Worm (Caenorhabditis elegans) whole organism, L1 larva: ENCODE results near the gene K03H9.3.
A peak's percentile ranks its signal among the peaks of the same experiment; 100 is the strongest.

Experiments used
- C16A3.4 ChIP-seq: fragments of 150-350 bp; optimal IDR thresholded peaks from 2 replicates; lab custom pipeline; 2014; ENCODE audit warnings: missing biosample characterization, missing genetic modification characterization
- C34B4.2 ChIP-seq: sonication (generic microtip); optimal IDR thresholded peaks from 2 replicates; lab custom pipeline; 2017; ENCODE audit warnings: mild to moderate bottlenecking, missing genetic modification characterization, missing compliant biosample characterization
- Y116A8C.19 ChIP-seq: sonication (generic microtip); optimal IDR thresholded peaks from 2 replicates; lab custom pipeline; 2016; ENCODE audit warnings: missing compliant biosample characterization, missing genetic modification characterization, borderline replicate concordance
- alr-1 ChIP-seq: fragments of 200-800 bp; sonication (Bioruptor generic); optimal IDR thresholded peaks from 2 replicates; lab custom pipeline; 2018; ENCODE audit warnings: borderline replicate concordance, mild to moderate bottlenecking, missing genetic modification characterization, missing compliant biosample characterization
- blmp-1 ChIP-seq: fragments of 150-350 bp; optimal IDR thresholded peaks from 2 replicates; lab custom pipeline; 2014; ENCODE audit warnings: missing biosample characterization, missing genetic modification characterization
- ceh-8 ChIP-seq: fragments of 200-800 bp; sonication (Bioruptor generic); optimal IDR thresholded peaks from 2 replicates; lab custom pipeline; 2018; ENCODE audit warnings: mild to moderate bottlenecking, missing genetic modification characterization, moderate library complexity, missing compliant biosample characterization
- ceh-82 ChIP-seq, 3 experiments: fragments of 150-350 bp in 1 of 3; sonication (generic microtip) in 2 of 3; optimal IDR thresholded peaks; 2 replicates each; lab custom pipeline; 2014 to 2017; ENCODE audit warnings: missing biosample characterization in 3 of 3, missing genetic modification characterization in 3 of 3
- ceh-88 ChIP-seq: fragments of 200-800 bp; sonication (Bioruptor generic); IDR thresholded peaks from 2 replicates; pipeline ENCODE4 v1.3.6; 2022; ENCODE audit warnings: missing genetic modification characterization, missing compliant biosample characterization
- ces-1 ChIP-seq: fragments of 150-350 bp; optimal IDR thresholded peaks from 2 replicates; lab custom pipeline; 2014; ENCODE audit warnings: missing biosample characterization, missing genetic modification reagents, missing genetic modification characterization
- dsc-1 ChIP-seq: sonication (generic microtip); optimal IDR thresholded peaks from 2 replicates; lab custom pipeline; 2016; ENCODE audit warnings: mild to moderate bottlenecking, missing genetic modification characterization, missing compliant biosample characterization
- efl-3 ChIP-seq: fragments of 200-800 bp; sonication (Bioruptor generic); optimal IDR thresholded peaks from 2 replicates; lab custom pipeline; 2018; ENCODE audit warnings: mild to moderate bottlenecking, missing genetic modification characterization, missing compliant biosample characterization
- egl-13 ChIP-seq: sonication (generic microtip); optimal IDR thresholded peaks from 2 replicates; lab custom pipeline; 2016; ENCODE audit warnings: missing genotype, missing genetic modification reagents, missing genetic modification characterization, missing compliant biosample characterization
- egl-27 ChIP-seq, 2 experiments: fragments of 150-350 bp in 1 of 2; sonication (generic microtip); optimal IDR thresholded peaks; 3 replicates each; lab custom pipeline; 2017 to 2018; ENCODE audit warnings: missing biosample characterization in 2 of 2, missing genetic modification characterization in 2 of 2, missing genetic modification reagents in 2 of 2
- ets-5 ChIP-seq: fragments of 200-800 bp; sonication (Bioruptor generic); IDR thresholded peaks from 2 replicates; pipeline ENCODE4 v1.3.6; 2022; ENCODE audit warnings: missing genetic modification characterization, missing compliant biosample characterization
- fkh-8 ChIP-seq: sonication (generic microtip); optimal IDR thresholded peaks from 2 replicates; lab custom pipeline; 2016; ENCODE audit warnings: mild to moderate bottlenecking, missing genetic modification characterization, missing compliant biosample characterization
- fos-1 ChIP-seq: fragments of 150-350 bp; optimal IDR thresholded peaks from 2 replicates; lab custom pipeline; 2014; ENCODE audit warnings: missing biosample characterization, missing genetic modification characterization
- hlh-4 ChIP-seq: sonication (generic microtip); optimal IDR thresholded peaks from 2 replicates; lab custom pipeline; 2016; ENCODE audit warnings: mild to moderate bottlenecking, missing genetic modification characterization, missing compliant biosample characterization
- irx-1 ChIP-seq: sonication (generic microtip); optimal IDR thresholded peaks from 2 replicates; lab custom pipeline; 2016; ENCODE audit warnings: missing genetic modification characterization, missing compliant biosample characterization
- isw-1 ChIP-seq: fragments of 200-800 bp; sonication (Bioruptor generic); IDR thresholded peaks from 2 replicates; pipeline ENCODE4 v1.3.6; 2022; ENCODE audit warnings: missing genetic modification characterization, missing compliant biosample characterization
- lin-35 ChIP-seq, 2 experiments: fragments of 150-350 bp; optimal IDR thresholded peaks; 2 replicates each; lab custom pipeline; 2014; ENCODE audit warnings: missing biosample characterization in 2 of 2, missing genetic modification characterization in 2 of 2, missing genetic modification reagents in 2 of 2
- lin-39 ChIP-seq: fragments of 150-350 bp; optimal IDR thresholded peaks from 2 replicates; lab custom pipeline; 2014; ENCODE audit warnings: missing biosample characterization, missing genetic modification reagents, missing genetic modification characterization
- mab-9 ChIP-seq: fragments of 200-800 bp; sonication (Bioruptor generic); IDR thresholded peaks from 2 replicates; pipeline ENCODE4 v1.3.6; 2022; ENCODE audit warnings: missing genetic modification reagents, missing genetic modification characterization, missing compliant biosample characterization
- mdl-1 ChIP-seq, 2 experiments: fragments of 150-350 bp; optimal IDR thresholded peaks; 2 replicates each; lab custom pipeline; 2014 to 2017; ENCODE audit warnings: missing biosample characterization in 2 of 2, missing genetic modification characterization in 2 of 2, inconsistent platforms in 1 of 2
- mef-2 ChIP-seq: fragments of 150-350 bp; optimal IDR thresholded peaks from 2 replicates; lab custom pipeline; 2014; ENCODE audit warnings: missing biosample characterization, missing genetic modification characterization
- nhr-11 ChIP-seq: fragments of 150-350 bp; optimal IDR thresholded peaks from 2 replicates; lab custom pipeline; 2014; ENCODE audit warnings: missing biosample characterization, missing genetic modification characterization
- nhr-237 ChIP-seq: fragments of 150-350 bp; optimal IDR thresholded peaks from 2 replicates; lab custom pipeline; 2014; ENCODE audit warnings: missing biosample characterization, missing genetic modification characterization
- nhr-28 ChIP-seq: fragments of 150-350 bp; optimal IDR thresholded peaks from 2 replicates; lab custom pipeline; 2014; ENCODE audit warnings: missing biosample characterization, missing genetic modification characterization
- nhr-71 ChIP-seq: sonication (generic microtip); optimal IDR thresholded peaks from 2 replicates; lab custom pipeline; 2016; ENCODE audit warnings: mild to moderate bottlenecking, missing genetic modification characterization, moderate library complexity, missing compliant biosample characterization
- nhr-76 ChIP-seq: sonication (generic microtip); optimal IDR thresholded peaks from 2 replicates; lab custom pipeline; 2017; ENCODE audit warnings: missing biosample characterization, missing genetic modification characterization
- nhr-77 ChIP-seq: fragments of 150-350 bp; optimal IDR thresholded peaks from 2 replicates; lab custom pipeline; 2014; ENCODE audit warnings: missing biosample characterization, missing genetic modification characterization
- nhr-84 ChIP-seq: sonication (generic microtip); optimal IDR thresholded peaks from 2 replicates; lab custom pipeline; 2017; ENCODE audit warnings: missing biosample characterization, missing genetic modification characterization
- nhr-85 ChIP-seq: sonication (generic microtip); peaks from one replicate; lab custom pipeline; 2016; ENCODE audit warnings: missing genetic modification characterization, inconsistent platforms, missing compliant biosample characterization
- nhr-90 ChIP-seq: sonication (generic microtip); optimal IDR thresholded peaks from 2 replicates; lab custom pipeline; 2016; ENCODE audit warnings: mild to moderate bottlenecking, missing genetic modification characterization, missing compliant biosample characterization; ENCODE audit not compliant: poor library complexity
- pag-3 ChIP-seq: sonication (generic microtip); optimal IDR thresholded peaks from 2 replicates; lab custom pipeline; 2017; ENCODE audit warnings: missing genetic modification characterization, mild to moderate bottlenecking, missing compliant biosample characterization, antibody characterized with exemption, borderline replicate concordance; ENCODE audit not compliant: insufficient read depth
- pax-3 ChIP-seq: fragments of 200-800 bp; sonication (Bioruptor generic); optimal IDR thresholded peaks from 2 replicates; lab custom pipeline; 2018; ENCODE audit warnings: mild to moderate bottlenecking, missing genetic modification characterization, moderate library complexity, missing compliant biosample characterization
- pqm-1 ChIP-seq: sonication (generic microtip); optimal IDR thresholded peaks from 3 replicates; lab custom pipeline; 2017; ENCODE audit warnings: missing biosample characterization, missing genetic modification characterization
- snpc-4 ChIP-seq: fragments of 150-350 bp; optimal IDR thresholded peaks from 2 replicates; lab custom pipeline; 2014; ENCODE audit warnings: missing biosample characterization, missing genetic modification characterization
- sup-37 ChIP-seq: fragments of 200-800 bp; sonication (Bioruptor generic); optimal IDR thresholded peaks from 2 replicates; lab custom pipeline; 2018; ENCODE audit warnings: mild to moderate bottlenecking, missing genetic modification characterization, missing compliant biosample characterization
- swsn-7 ChIP-seq: sonication (generic microtip); optimal IDR thresholded peaks from 2 replicates; lab custom pipeline; 2016; ENCODE audit warnings: missing genetic modification characterization, missing compliant biosample characterization
- unc-130 ChIP-seq: fragments of 150-350 bp; optimal IDR thresholded peaks from 2 replicates; lab custom pipeline; 2017; ENCODE audit warnings: missing biosample characterization, missing genetic modification characterization, inconsistent platforms
- unc-30 ChIP-seq: sonication (generic microtip); optimal IDR thresholded peaks from 2 replicates; lab custom pipeline; 2017; ENCODE audit warnings: missing biosample characterization, missing genetic modification characterization
- unc-98 ChIP-seq: fragments of 200-800 bp; sonication (Bioruptor generic); IDR thresholded peaks from 2 replicates; pipeline ENCODE4 v1.3.6; 2022; ENCODE audit warnings: missing genetic modification characterization, missing compliant biosample characterization
- vab-15 ChIP-seq: sonication (generic microtip); optimal IDR thresholded peaks from 2 replicates; lab custom pipeline; 2017; ENCODE audit warnings: missing genotype, mild to moderate bottlenecking, missing genetic modification characterization, missing compliant biosample characterization
- xbp-1 ChIP-seq: sonication (generic microtip); optimal IDR thresholded peaks from 2 replicates; lab custom pipeline; 2016; ENCODE audit warnings: missing genetic modification characterization, missing compliant biosample characterization
- zag-1 ChIP-seq: fragments of 150-350 bp; optimal IDR thresholded peaks from 2 replicates; lab custom pipeline; 2014; ENCODE audit warnings: missing biosample characterization, missing genetic modification characterization
- zip-4 ChIP-seq: fragments of 200-800 bp; sonication (Bioruptor generic); optimal IDR thresholded peaks from 2 replicates; lab custom pipeline; 2018; ENCODE audit warnings: mild to moderate bottlenecking, missing genetic modification characterization, moderate library complexity, missing compliant biosample characterization
- ztf-11 ChIP-seq, 2 experiments: sonication (generic microtip); optimal IDR thresholded peaks; 2 replicates each; lab custom pipeline; 2016 to 2017; ENCODE audit warnings: missing genetic modification characterization in 2 of 2, missing biosample characterization in 1 of 2, missing compliant biosample characterization in 1 of 2
- ztf-4 ChIP-seq: fragments of 150-350 bp; optimal IDR thresholded peaks from 2 replicates; lab custom pipeline; 2014; ENCODE audit warnings: missing biosample characterization, missing genetic modification characterization

The K03H9.3 gene

ce11 chrII:6379038-6379563, 43.8 kb upstream of the K03H9.3 start (continued):
- no peak for TF ChIP-seq snpc-4 (tag; lab: Kevin White, UChicago)
- peak; percentile 54 for TF ChIP-seq nhr-71
- TF ChIP-seq irx-1, result no peak
- no peak for TF ChIP-seq fos-1 (tag; lab: Kevin White, UChicago)
- TF ChIP-seq efl-3 (GFP tag; lab: Kevin White, UChicago), result no peak
- TF ChIP-seq sup-37 (GFP tag; lab: Kevin White, UChicago), result no peak
- no peak for TF ChIP-seq mef-2 (tag; lab: Kevin White, UChicago)
- no peak for TF ChIP-seq pax-3
- no peak for TF ChIP-seq fkh-8 (tag; lab: Kevin White, UChicago)
- TF ChIP-seq dsc-1, result no peak
- TF ChIP-seq ets-5 (GFP tag; lab: Robert Waterston, UW), result no peak
- no peak for TF ChIP-seq pqm-1 (tag; lab: Kevin White, UChicago)
- TF ChIP-seq unc-130 (tag; lab: Kevin White, UChicago), result no peak
- TF ChIP-seq lin-35 (GFP tag; optimal IDR thresholded peaks at IDR 0.05; lab: Kevin White, UChicago), result no peak
- TF ChIP-seq ztf-4 (tag; lab: Kevin White, UChicago), result no peak
- no peak for TF ChIP-seq Y116A8C.19 (tag; lab: Kevin White, UChicago)
- TF ChIP-seq ztf-11 (tag; optimal IDR thresholded peaks at IDR 0.05; lab: Kevin White, UChicago), result no peak
- no peak for TF ChIP-seq lin-39 (tag; lab: Kevin White, UChicago)
- TF ChIP-seq zag-1 (tag; lab: Kevin White, UChicago), result no peak
- TF ChIP-seq vab-15 (tag; lab: Kevin White, UChicago), result no peak
- no peak for TF ChIP-seq egl-13
- peak; percentile 75 for TF ChIP-seq nhr-85 (tag; lab: Kevin White, UChicago)

ce11 chrII:6380866-6381265, 42.0 kb upstream of the K03H9.3 start, which contains the start of gene F58F12.12:
F58F12.12 (plus strand) TSS chrII:6381166.
- TF ChIP-seq nhr-84 (tag; lab: Kevin White, UChicago), result no peak
- TF ChIP-seq blmp-1 (tag; lab: Kevin White, UChicago), result peak; percentile 5

DNA sequence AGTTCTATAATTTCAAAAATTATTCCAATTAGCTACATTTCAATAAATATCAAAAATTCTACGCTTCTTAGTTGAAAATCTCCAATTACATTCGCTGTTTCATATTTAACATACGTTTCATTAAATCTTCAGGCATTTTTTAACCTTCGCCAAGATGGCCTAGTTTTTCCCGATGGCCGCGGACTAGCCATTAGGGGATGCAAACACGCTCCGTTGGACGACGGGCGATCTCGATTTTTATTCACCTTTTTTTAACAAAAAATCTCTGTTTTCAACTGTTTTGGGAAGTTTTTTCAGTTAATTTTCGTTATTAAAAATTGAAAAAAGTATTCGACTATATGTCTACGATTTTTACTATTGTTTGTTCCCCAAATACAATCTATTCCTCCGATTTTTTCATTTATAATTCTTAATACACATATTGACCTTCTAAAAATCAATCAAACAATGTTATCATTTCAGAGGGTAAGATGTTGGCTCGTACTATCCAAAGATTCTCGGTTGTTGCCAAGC, 39.7 kb upstream of the K03H9.3 start, which contains the start of gene F58F12.1:
Gene F58F12.1 (plus strand): TSS at position 463 of the 513 bp plus-strand sequence.
- no peak for TF ChIP-seq pag-3 (tag; lab: Kevin White, UChicago)
- TF ChIP-seq alr-1 (tag; lab: Kevin White, UChicago), result no peak
- TF ChIP-seq snpc-4 (tag; lab: Kevin White, UChicago), result peak; percentile 64
- peak; percentile 35 for TF ChIP-seq dsc-1
- peak; percentile 70 for TF ChIP-seq isw-1 (GFP tag; lab: Robert Waterston, UW)
- no peak for TF ChIP-seq ceh-88 (GFP tag; lab: Robert Waterston, UW)
- TF ChIP-seq nhr-11 (tag; lab: Kevin White, UChicago), result no peak
- peak in 1 of 2 experiments; percentile 27 for TF ChIP-seq mdl-1 (tag; optimal IDR thresholded peaks at IDR 0.05; lab: Kevin White, UChicago)
- no peak for TF ChIP-seq egl-27 (tag; optimal IDR thresholded peaks at IDR 0.05; lab: Kevin White, UChicago)
- no peak for TF ChIP-seq mab-9 (GFP tag; lab: Robert Waterston, UW)
- TF ChIP-seq ceh-8 (GFP tag; lab: Kevin White, UChicago), result no peak
- peak; percentile 87 for TF ChIP-seq nhr-85 (tag; lab: Kevin White, UChicago)
- no peak for TF ChIP-seq nhr-76 (tag; lab: Kevin White, UChicago)
- TF ChIP-seq zip-4 (GFP tag; lab: Kevin White, UChicago), result no peak
- no peak for TF ChIP-seq C34B4.2 (tag; lab: Kevin White, UChicago)
- TF ChIP-seq ztf-11 (tag; optimal IDR thresholded peaks at IDR 0.05; lab: Kevin White, UChicago), result peak in 1 of 2 experiments; percentile 51
- TF ChIP-seq unc-98, result peak; percentile 56
- TF ChIP-seq ceh-82 (tag; optimal IDR thresholded peaks at IDR 0.05; lab: Kevin White, UChicago), result peak in 2 of 3 experiments; percentile 39 to 70
- no peak for TF ChIP-seq nhr-28 (tag; lab: Kevin White, UChicago)
- TF ChIP-seq xbp-1 (tag; lab: Kevin White, UChicago), result peak; percentile 75
- peak; percentile 51 for TF ChIP-seq nhr-90 (tag; lab: Kevin White, UChicago)
- no peak for TF ChIP-seq unc-30 (tag; lab: Kevin White, UChicago)
- TF ChIP-seq ces-1 (GFP tag; lab: Kevin White, UChicago), result no peak
- peak; percentile 38 for TF ChIP-seq pax-3
- no peak for TF ChIP-seq nhr-237 (tag; lab: Kevin White, UChicago)
- TF ChIP-seq C16A3.4, result peak; percentile 78
- peak; percentile 44 for TF ChIP-seq swsn-7 (tag; lab: Kevin White, UChicago)
- peak; percentile 73 for TF ChIP-seq irx-1
- peak; percentile 56 for TF ChIP-seq fkh-8 (tag; lab: Kevin White, UChicago)
- no peak for TF ChIP-seq hlh-4 (tag; lab: Kevin White, UChicago)
- TF ChIP-seq nhr-77, result no peak
